Fruit fly (Drosophila melanogaster): Measurements from ENCODE around the gene bin.

bin gene

dm6 chr3L:6990288-6990687 lies at the start of gene bin:
Gene bin, plus strand, starts transcription at chr3L:6990622.
- TF ChIP-seq Ets98B (GFP tag; IDR thresholded peaks at IDR 0.05) (no peak), CG10348 (GFP tag; IDR thresholded peaks at IDR 0.05) (no peak), CG9948 (tag; optimal IDR thresholded peaks at IDR 0.05) (no peak)

- TF ChIP-seq fd96Ca (GFP tag; IDR thresholded peaks at IDR 0.05) (no peak), Snoo (tag; optimal IDR thresholded peaks at IDR 0.05) (no peak), CG13204 (GFP tag; optimal IDR thresholded peaks at IDR 0.05) (no peak), CG4496 (GFP tag; IDR thresholded peaks at IDR 0.05) (no peak), CG14655 (GFP tag; optimal IDR thresholded peaks at IDR 0.05) (no peak), CG12605 (GFP tag; IDR thresholded peaks at IDR 0.05) (no peak), gl (tag; optimal IDR thresholded peaks at IDR 0.05) (no peak), D1 (tag; optimal IDR thresholded peaks at IDR 0.05) (no peak), CG32121 (GFP tag; IDR thresholded peaks at IDR 0.05) (no peak), CG15710 (tag; optimal IDR thresholded peaks at IDR 0.05) (no peak), Pif1A (GFP tag; optimal IDR thresholded peaks at IDR 0.05) (no peak), EcR (GFP tag; optimal IDR thresholded peaks at IDR 0.05) (no peak), CG8301 (tag; optimal IDR thresholded peaks at IDR 0.05) (no peak), CG8159 (tag; optimal IDR thresholded peaks at IDR 0.05) (no peak), CG9948 (tag; optimal IDR thresholded peaks at IDR 0.05) (no peak), CG34367 (tag; optimal IDR thresholded peaks at IDR 0.05) (no peak)
Measured at dm6 chr3L:6942103-6942830, 48.2 kb upstream of the bin start.

- TF ChIP-seq CG4496 (GFP tag; IDR thresholded peaks at IDR 0.05) (0 out of 3 replicates have a peak, but pooled peaks have one; percentile 7), CG9948 (tag; optimal IDR thresholded peaks at IDR 0.05) (no peak)
Measured at dm6 chr3L:6942831-6943114, 47.6 kb upstream of the bin start, which contains the start of gene tow. Gene tow, plus strand, starts transcription at chr3L:6942856.

dm6 chr3L:6943204-6943947 lies 47.0 kb upstream of the bin start:
- TF ChIP-seq CG34367 (tag; optimal IDR thresholded peaks at IDR 0.05): no peak
- TF ChIP-seq CG8159 (tag; optimal IDR thresholded peaks at IDR 0.05): no peak
- TF ChIP-seq CG14655 (GFP tag; optimal IDR thresholded peaks at IDR 0.05): peak; percentile 35
- TF ChIP-seq CG4496 (GFP tag; IDR thresholded peaks at IDR 0.05): peak; percentile 47; the same call in 1 of the 3 replicates
- peak; percentile 39 for TF ChIP-seq Ets98B (GFP tag; IDR thresholded peaks at IDR 0.05)
- TF ChIP-seq fd96Ca (GFP tag; IDR thresholded peaks at IDR 0.05): no peak
- no peak for TF ChIP-seq CG9948 (tag; optimal IDR thresholded peaks at IDR 0.05)
- TF ChIP-seq EcR (GFP tag; optimal IDR thresholded peaks at IDR 0.05): no peak
- no peak for TF ChIP-seq CG32121 (GFP tag; IDR thresholded peaks at IDR 0.05)
- no peak for TF ChIP-seq Pif1B (GFP tag; optimal IDR thresholded peaks at IDR 0.05)
- TF ChIP-seq CG17806 (tag; optimal IDR thresholded peaks at IDR 0.05): no peak
- no peak for TF ChIP-seq CG8301 (tag; optimal IDR thresholded peaks at IDR 0.05)
- TF ChIP-seq CG12605 (GFP tag; IDR thresholded peaks at IDR 0.05): peak; percentile 36; the same call in 1 of the 2 replicates

dm6 chr3L:6943948-6944319 lies 46.5 kb upstream of the bin start:
- no peak for TF ChIP-seq fd96Ca (GFP tag; IDR thresholded peaks at IDR 0.05)
- no peak for TF ChIP-seq gl (tag; optimal IDR thresholded peaks at IDR 0.05)
- TF ChIP-seq Snoo (tag; optimal IDR thresholded peaks at IDR 0.05): no peak
- TF ChIP-seq CG15710 (tag; optimal IDR thresholded peaks at IDR 0.05): no peak
- no peak for TF ChIP-seq Pif1B (GFP tag; optimal IDR thresholded peaks at IDR 0.05)

dm6 chr3L:6945357-6945756 lies 45.1 kb upstream of the bin start:
- TF ChIP-seq EcR (GFP tag; optimal IDR thresholded peaks at IDR 0.05): no peak
- TF ChIP-seq Pif1B (GFP tag; optimal IDR thresholded peaks at IDR 0.05): no peak
- TF ChIP-seq CG10348 (GFP tag; IDR thresholded peaks at IDR 0.05): no peak
- TF ChIP-seq D1 (tag; optimal IDR thresholded peaks at IDR 0.05): no peak
- no peak for TF ChIP-seq Ets98B (GFP tag; IDR thresholded peaks at IDR 0.05)
- no peak for TF ChIP-seq Pif1A (GFP tag; optimal IDR thresholded peaks at IDR 0.05)
- no peak for TF ChIP-seq CG17806 (tag; optimal IDR thresholded peaks at IDR 0.05)
- no peak for TF ChIP-seq rn (GFP tag; IDR thresholded peaks at IDR 0.05)
- no peak for TF ChIP-seq CG15710 (tag; optimal IDR thresholded peaks at IDR 0.05)
- TF ChIP-seq CG14655 (GFP tag; optimal IDR thresholded peaks at IDR 0.05): no peak
- no peak for TF ChIP-seq Snoo (tag; optimal IDR thresholded peaks at IDR 0.05)

All from whole organism, pupa.